Worm (Caenorhabditis elegans) whole organism, L4/young adult: Measurements from ENCODE around the gene C36C9.6.

Experiments
- W03F9.2 ChIP-seq: fragments of 150-350 bp; optimal IDR thresholded peaks from 2 replicates; lab custom pipeline; 2014; ENCODE audit warnings: missing biosample characterization, missing genetic modification characterization
- dao-5 ChIP-seq: sonication (generic microtip); optimal IDR thresholded peaks from 2 replicates; lab custom pipeline; 2016; ENCODE audit warnings: missing genotype, missing genetic modification characterization, moderate library complexity, missing compliant biosample characterization
- him-1 ChIP-seq: sonication (generic microtip); optimal IDR thresholded peaks from 2 replicates; lab custom pipeline; 2016; ENCODE audit warnings: missing genotype, missing genetic modification reagents, missing genetic modification characterization, missing compliant biosample characterization

- TF ChIP-seq dao-5 (tag; lab: Kevin White, UChicago) (no peak), him-1 (tag; lab: Kevin White, UChicago) (no peak), W03F9.2 (tag; lab: Kevin White, UChicago) (no peak)
Measured at ce11 chrX:1667056-1667455, 23.7 kb downstream of the C36C9.6 start.
